Fruit fly (Drosophila melanogaster): Measurements from ENCODE around the gene CG10479.

CG10479 gene

DNA sequence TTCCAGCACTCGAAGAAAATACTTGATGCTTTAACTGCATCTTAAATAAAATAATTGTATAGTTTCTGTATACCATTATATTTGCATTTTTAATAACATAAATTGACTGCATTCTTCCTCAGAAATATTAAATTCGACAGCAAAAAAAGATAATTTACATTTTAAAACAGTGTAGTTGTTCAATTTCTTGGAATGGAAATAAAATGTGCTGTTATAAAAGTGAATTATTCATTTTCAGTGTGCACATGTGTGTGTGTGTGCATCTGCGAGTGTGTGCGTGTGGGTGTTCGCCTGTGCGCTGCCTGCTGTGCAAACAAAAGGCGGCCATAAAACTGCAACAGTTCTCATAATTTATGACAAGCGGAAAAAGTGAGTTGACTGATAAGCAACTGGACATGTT, 23.7 kb downstream of the CG10479 start (continued):
- TF ChIP-seq CG4820 (GFP tag; optimal IDR thresholded peaks at IDR 0.05) (peak; percentile 27), CG9727 (GFP tag; optimal IDR thresholded peaks at IDR 0.05) (peak; percentile 47), CG13424 (tag; optimal IDR thresholded peaks at IDR 0.05) (peak; percentile 24), CG17328 (GFP tag; IDR thresholded peaks at IDR 0.05) (no peak), CG14860 (GFP tag; IDR thresholded peaks at IDR 0.05; ENCODE audit: partially characterized antibody) (no peak), ken (GFP tag; IDR thresholded peaks at IDR 0.05) (no peak), zf30C (GFP tag; optimal IDR thresholded peaks at IDR 0.05) (peak; percentile 62), org-1 (GFP tag; optimal IDR thresholded peaks at IDR 0.05) (peak; percentile 14), ase (GFP tag; IDR thresholded peaks at IDR 0.05) (no peak), nau (GFP tag; optimal IDR thresholded peaks at IDR 0.05) (no peak), D (optimal IDR thresholded peaks at IDR 0.05) (no peak), D (GFP tag; optimal IDR thresholded peaks at IDR 0.05) (peak; percentile 24), dmrt99B (tag; optimal IDR thresholded peaks at IDR 0.05) (peak; percentile 62), zfh1 (GFP tag; IDR thresholded peaks at IDR 0.05) (0 out of 3 replicates have a peak, but pooled peaks have one; percentile 21), CG15696 (tag; optimal IDR thresholded peaks at IDR 0.05) (peak; percentile 36), CG4328 (GFP tag; optimal IDR thresholded peaks at IDR 0.05) (no peak), CG2712 (tag; optimal IDR thresholded peaks at IDR 0.05) (peak; percentile 71), klu (GFP tag; IDR thresholded peaks at IDR 0.05) (no peak), tll (GFP tag; optimal IDR thresholded peaks at IDR 0.05) (peak in 1 of 2 experiments; percentile 53), ssp (GFP tag; IDR thresholded peaks at IDR 0.05) (0 out of 2 replicates have a peak, but pooled peaks have one; percentile 23), CG1529 (GFP tag; optimal IDR thresholded peaks at IDR 0.05) (peak; percentile 0), CG2116 (GFP tag; optimal IDR thresholded peaks at IDR 0.05) (no peak), CG10462 (GFP tag; optimal IDR thresholded peaks at IDR 0.05) (no peak), CG32772 (GFP tag; IDR thresholded peaks at IDR 0.05) (no peak), CG17829 (tag; optimal IDR thresholded peaks at IDR 0.05) (peak; percentile 52), CG8388 (GFP tag; optimal IDR thresholded peaks at IDR 0.05) (peak; percentile 63), nerfin-1 (tag; optimal IDR thresholded peaks at IDR 0.05) (peak; percentile 12), CG7839 (tag; optimal IDR thresholded peaks at IDR 0.05) (peak; percentile 31), Eip74EF (GFP tag; optimal IDR thresholded peaks at IDR 0.05) (peak in 1 of 2 experiments; percentile 38), Ptx1 (GFP tag; IDR thresholded peaks at IDR 0.05) (peak; percentile 19; the same call in 1 of the 2 replicates), gfzf (GFP tag; optimal IDR thresholded peaks at IDR 0.05) (no peak), sens (GFP tag) (peak; percentile 92), HmgD (GFP tag; optimal IDR thresholded peaks at IDR 0.05) (no peak), sens-2 (GFP tag; IDR thresholded peaks at IDR 0.05) (no peak), CG10979 (tag; optimal IDR thresholded peaks at IDR 0.05) (peak; percentile 71), Six4 (GFP tag; optimal IDR thresholded peaks at IDR 0.05) (peak; percentile 6), trem (tag; optimal IDR thresholded peaks at IDR 0.05) (peak; percentile 28), CG17385 (GFP tag; optimal IDR thresholded peaks at IDR 0.05) (peak; percentile 6), PHDP (tag; optimal IDR thresholded peaks at IDR 0.05) (peak; percentile 12), CG15479 (GFP tag; optimal IDR thresholded peaks at IDR 0.05) (peak; percentile 61), twi (tag; optimal IDR thresholded peaks at IDR 0.05) (peak; percentile 66), fd96Cb (tag; optimal IDR thresholded peaks at IDR 0.05) (peak; percentile 54), CG7556 (GFP tag; optimal IDR thresholded peaks at IDR 0.05) (peak; percentile 32), Asciz (GFP tag; optimal IDR thresholded peaks at IDR 0.05) (peak; percentile 40), gem (tag; optimal IDR thresholded peaks at IDR 0.05) (peak; percentile 69), Ravus (GFP tag; IDR thresholded peaks at IDR 0.05) (no peak), Deaf1 (tag; optimal IDR thresholded peaks at IDR 0.05) (no peak), CG18262 (tag; optimal IDR thresholded peaks at IDR 0.05) (peak; percentile 72), CG9437 (GFP tag; optimal IDR thresholded peaks at IDR 0.05) (no peak), ci (GFP tag; IDR thresholded peaks at IDR 0.05) (0 out of 3 replicates have a peak, but pooled peaks have one; percentile 27)

All from whole organism, embryonic.